Worm (Caenorhabditis elegans): Measurements from ENCODE around the gene srg-40.

The srg-40 gene

ce11 chrV:11118179-11118725, 46.1 kb downstream of the srg-40 start:
- TF ChIP-seq ces-1 (GFP tag; optimal IDR thresholded peaks at IDR 0.05), result no peak
- TF ChIP-seq ham-2 (GFP tag; optimal IDR thresholded peaks at IDR 0.05), result no peak
- no peak for TF ChIP-seq ceh-39 (tag; optimal IDR thresholded peaks at IDR 0.05)
- no peak for TF ChIP-seq zip-8 (tag; optimal IDR thresholded peaks at IDR 0.05)
- no peak for TF ChIP-seq snpc-4 (tag; optimal IDR thresholded peaks at IDR 0.05)
- TF ChIP-seq M03D4.4 (tag; optimal IDR thresholded peaks at IDR 0.05), result no peak

- TF ChIP-seq ham-2 (GFP tag; optimal IDR thresholded peaks at IDR 0.05), result no peak
Measured at ce11 chrV:11113607-11114006, 50.8 kb downstream of the srg-40 start, which contains the start of gene math-33. math-33 (plus strand) TSS chrV:11113907.
